Worm (Caenorhabditis elegans) whole organism, L4 larva: Measurements from ENCODE around the gene srg-64.
A peak's percentile ranks its signal among the peaks of the same experiment; 100 is the strongest.

Experiments
- F26F4.8 ChIP-seq: fragments of 200-800 bp; sonication (Bioruptor generic); conservative IDR thresholded peaks from 2 replicates; pipeline ENCODE4 v1.3.6; 2022; ENCODE audit warnings: missing genetic modification characterization, missing compliant biosample characterization
- F37D6.2 ChIP-seq: sonication (generic microtip); optimal IDR thresholded peaks from 2 replicates; lab custom pipeline; 2016; ENCODE audit warnings: mild to moderate bottlenecking, missing genetic modification characterization, missing compliant biosample characterization
- F49E8.2 ChIP-seq: sonication (generic microtip); optimal IDR thresholded peaks from 2 replicates; lab custom pipeline; 2016; ENCODE audit warnings: missing compliant biosample characterization, mild to moderate bottlenecking, missing genetic modification characterization, borderline replicate concordance
- T20F7.1 ChIP-seq: fragments of 200-800 bp; sonication (Bioruptor generic); optimal IDR thresholded peaks from 2 replicates; lab custom pipeline; 2018; ENCODE audit warnings: mild to moderate bottlenecking, missing genetic modification characterization, missing compliant biosample characterization
- ZK337.2 ChIP-seq: fragments of 200-800 bp; sonication (Bioruptor generic); IDR thresholded peaks from 2 replicates; pipeline ENCODE4 v1.3.6; 2022; ENCODE audit warnings: missing genetic modification reagents, missing genetic modification characterization, missing compliant biosample characterization
- ZK546.5 ChIP-seq, 2 experiments: sonication (generic microtip); optimal IDR thresholded peaks; 2 replicates each; lab custom pipeline; 2017; ENCODE audit warnings: missing biosample characterization in 2 of 2, missing genetic modification characterization in 2 of 2
- ceh-32 ChIP-seq: sonication (generic microtip); optimal IDR thresholded peaks from 2 replicates; lab custom pipeline; 2016; ENCODE audit warnings: mild to moderate bottlenecking, missing genetic modification characterization, missing compliant biosample characterization; ENCODE audit not compliant: poor library complexity
- ceh-44 ChIP-seq: fragments of 200-800 bp; sonication (Bioruptor generic); IDR thresholded peaks from 2 replicates; pipeline ENCODE4 v1.3.6; 2022; ENCODE audit warnings: missing genetic modification reagents, missing genetic modification characterization, missing compliant biosample characterization
- cey-2 ChIP-seq: sonication (generic microtip); optimal IDR thresholded peaks from 3 replicates; lab custom pipeline; 2017; ENCODE audit warnings: missing genetic modification characterization, mild to moderate bottlenecking, missing compliant biosample characterization, antibody characterized with exemption, borderline replicate concordance; ENCODE audit not compliant: insufficient read depth
- daf-12 ChIP-seq: fragments of 150-350 bp; optimal IDR thresholded peaks from 2 replicates; lab custom pipeline; 2014; ENCODE audit warnings: missing biosample characterization, missing genetic modification reagents, missing genetic modification characterization
- daf-16 ChIP-seq, 3 experiments: sonication (generic microtip); optimal IDR thresholded peaks; 2 replicates each; lab custom pipeline; 2016 to 2017; ENCODE audit warnings: missing genetic modification characterization in 3 of 3, missing genetic modification reagents in 3 of 3, mild to moderate bottlenecking in 2 of 3, missing compliant biosample characterization in 2 of 3, missing biosample characterization in 1 of 3, moderate library complexity in 1 of 3
- dmd-9 ChIP-seq: fragments of 200-800 bp; sonication (Bioruptor generic); IDR thresholded peaks from 2 replicates; pipeline ENCODE4 v1.3.6; 2022; ENCODE audit warnings: missing genetic modification reagents, missing genetic modification characterization, missing compliant biosample characterization
- dve-1 ChIP-seq: sonication (generic microtip); optimal IDR thresholded peaks from 2 replicates; lab custom pipeline; 2017; ENCODE audit warnings: antibody characterized with exemption, mild to moderate bottlenecking, missing genetic modification characterization, missing compliant biosample characterization; ENCODE audit not compliant: insufficient read depth
- egl-27 ChIP-seq: sonication (generic microtip); optimal IDR thresholded peaks from 3 replicates; lab custom pipeline; 2017; ENCODE audit warnings: missing biosample characterization, missing genetic modification reagents, missing genetic modification characterization
- fkh-10 ChIP-seq: fragments of 150-350 bp; optimal IDR thresholded peaks from 2 replicates; lab custom pipeline; 2014; ENCODE audit warnings: missing biosample characterization, missing genetic modification reagents, missing genetic modification characterization
- fos-1 ChIP-seq: fragments of 150-350 bp; optimal IDR thresholded peaks from 2 replicates; lab custom pipeline; 2014; ENCODE audit warnings: missing biosample characterization, missing genetic modification characterization
- gei-8 ChIP-seq: fragments of 200-800 bp; sonication (Bioruptor generic); optimal IDR thresholded peaks from 2 replicates; lab custom pipeline; 2018; ENCODE audit warnings: mild to moderate bottlenecking, missing genetic modification characterization, missing compliant biosample characterization
- hlh-11 ChIP-seq: fragments of 200-800 bp; sonication (Bioruptor generic); optimal IDR thresholded peaks from 2 replicates; lab custom pipeline; 2018; ENCODE audit warnings: mild to moderate bottlenecking, missing genetic modification characterization, missing compliant biosample characterization
- jun-1 ChIP-seq: fragments of 150-350 bp; optimal IDR thresholded peaks from 2 replicates; lab custom pipeline; 2014; ENCODE audit warnings: missing biosample characterization, missing genetic modification reagents, missing genetic modification characterization
- lim-7 ChIP-seq: fragments of 200-800 bp; sonication (Bioruptor generic); IDR thresholded peaks from 2 replicates; pipeline ENCODE4 v1.3.6; 2022; ENCODE audit warnings: missing genetic modification characterization, missing compliant biosample characterization
- lin-13 ChIP-seq: fragments of 150-350 bp; optimal IDR thresholded peaks from 2 replicates; lab custom pipeline; 2014; ENCODE audit warnings: missing biosample characterization, missing genetic modification reagents, missing genetic modification characterization
- lin-38 ChIP-seq: fragments of 200-800 bp; sonication (Bioruptor generic); IDR thresholded peaks from 2 replicates; pipeline ENCODE4 v1.3.6; 2022; ENCODE audit warnings: missing genetic modification reagents, missing genetic modification characterization, missing compliant biosample characterization
- lin-39 ChIP-seq: fragments of 150-350 bp; optimal IDR thresholded peaks from 2 replicates; lab custom pipeline; 2014; ENCODE audit warnings: missing biosample characterization, missing genetic modification reagents, missing genetic modification characterization
- lsy-2 ChIP-seq, 2 experiments: fragments of 150-350 bp in 1 of 2; sonication (generic microtip) in 1 of 2; optimal IDR thresholded peaks; 2 replicates each; lab custom pipeline; 2014 to 2017; ENCODE audit warnings: missing biosample characterization in 2 of 2, missing genetic modification characterization in 2 of 2
- madf-5 ChIP-seq, 2 experiments: fragments of 200-800 bp; sonication (Bioruptor generic); IDR thresholded peaks; 2 replicates each; pipeline ENCODE4 v1.3.6; 2022; ENCODE audit warnings: missing compliant biosample characterization in 2 of 2, missing genetic modification characterization in 2 of 2
- madf-9 ChIP-seq: fragments of 200-800 bp; sonication (Bioruptor generic); conservative IDR thresholded peaks from 2 replicates; pipeline ENCODE4 v1.3.6; 2022; ENCODE audit warnings: missing genetic modification reagents, missing genetic modification characterization, missing compliant biosample characterization
- mdl-1 ChIP-seq, 2 experiments: fragments of 150-350 bp in 1 of 2; sonication (generic microtip) in 1 of 2; optimal IDR thresholded peaks; 2 replicates each; lab custom pipeline; 2014 to 2017; ENCODE audit warnings: missing biosample characterization in 2 of 2, missing genetic modification characterization in 2 of 2
- mdt-29 ChIP-seq: fragments of 200-800 bp; sonication (Bioruptor generic); IDR thresholded peaks from 2 replicates; pipeline ENCODE4 v1.3.6; 2022; ENCODE audit warnings: missing genetic modification reagents, missing genetic modification characterization, missing compliant biosample characterization
- mes-2 ChIP-seq: sonication (generic microtip); optimal IDR thresholded peaks from 2 replicates; lab custom pipeline; 2016; ENCODE audit warnings: missing genotype, mild to moderate bottlenecking, missing genetic modification characterization, missing compliant biosample characterization; ENCODE audit not compliant: poor library complexity, severe bottlenecking
- mxl-2 ChIP-seq: fragments of 200-800 bp; sonication (Bioruptor generic); conservative IDR thresholded peaks from 2 replicates; pipeline ENCODE4 v1.3.6; 2022; ENCODE audit warnings: missing genetic modification reagents, missing genetic modification characterization, missing compliant biosample characterization
- nhr-10 ChIP-seq: fragments of 150-350 bp; optimal IDR thresholded peaks from 2 replicates; lab custom pipeline; 2014; ENCODE audit warnings: missing biosample characterization, missing genetic modification characterization
- nhr-102 ChIP-seq: sonication (generic microtip); optimal IDR thresholded peaks from 2 replicates; lab custom pipeline; 2016; ENCODE audit warnings: mild to moderate bottlenecking, missing genetic modification characterization, moderate library complexity, missing compliant biosample characterization
- nhr-28 ChIP-seq: fragments of 150-350 bp; optimal IDR thresholded peaks from 2 replicates; lab custom pipeline; 2014; ENCODE audit warnings: missing biosample characterization, missing genetic modification characterization
- nhr-41 ChIP-seq: fragments of 200-800 bp; sonication (Bioruptor generic); IDR thresholded peaks from 2 replicates; pipeline ENCODE4 v1.3.6; 2022; ENCODE audit warnings: missing genetic modification reagents, missing genetic modification characterization, missing compliant biosample characterization
- nhr-42 ChIP-seq: fragments of 200-800 bp; sonication (Bioruptor generic); IDR thresholded peaks from 2 replicates; pipeline ENCODE4 v1.3.6; 2022; ENCODE audit warnings: missing genetic modification characterization, missing compliant biosample characterization
- nhr-6 ChIP-seq: fragments of 150-350 bp; optimal IDR thresholded peaks from 2 replicates; lab custom pipeline; 2014; ENCODE audit warnings: missing biosample characterization, missing genetic modification characterization
- nhr-76 ChIP-seq: fragments of 150-350 bp; optimal IDR thresholded peaks from 2 replicates; lab custom pipeline; 2014; ENCODE audit warnings: missing biosample characterization, missing genetic modification characterization
- php-3 ChIP-seq: fragments of 200-800 bp; sonication (Bioruptor generic); IDR thresholded peaks from 2 replicates; pipeline ENCODE4 v1.3.6; 2022; ENCODE audit warnings: missing genetic modification reagents, missing genetic modification characterization, missing compliant biosample characterization
- rbr-2 ChIP-seq: sonication (generic microtip); optimal IDR thresholded peaks from 2 replicates; lab custom pipeline; 2016; ENCODE audit warnings: missing genotype, missing genetic modification characterization, missing compliant biosample characterization
- sdz-12 ChIP-seq: fragments of 200-800 bp; sonication (Bioruptor generic); optimal IDR thresholded peaks from 2 replicates; lab custom pipeline; 2018; ENCODE audit warnings: mild to moderate bottlenecking, missing genetic modification characterization, missing compliant biosample characterization
- snpc-1.2 ChIP-seq: fragments of 200-800 bp; sonication (Bioruptor generic); IDR thresholded peaks from 2 replicates; pipeline ENCODE4 v1.3.6; 2022; ENCODE audit warnings: missing genetic modification reagents, missing genetic modification characterization, missing compliant biosample characterization
- spr-1 ChIP-seq: sonication (generic microtip); optimal IDR thresholded peaks from 2 replicates; lab custom pipeline; 2016; ENCODE audit warnings: mild to moderate bottlenecking, missing genetic modification characterization, missing compliant biosample characterization
- unc-62 ChIP-seq, 3 experiments: fragments of 150-350 bp in 1 of 3; sonication (generic microtip); optimal IDR thresholded peaks in 2 of 3; peaks in 1 of 3; 1 replicate in 1 of 3; 2 replicates in 2 of 3; lab custom pipeline; 2014 to 2017; ENCODE audit warnings: missing biosample characterization in 3 of 3, missing genetic modification characterization in 3 of 3, missing genetic modification reagents in 3 of 3, missing genotype in 1 of 3
- zip-11 ChIP-seq: fragments of 200-800 bp; sonication (Bioruptor generic); IDR thresholded peaks from 2 replicates; pipeline ENCODE4 v1.3.6; 2022; ENCODE audit warnings: missing genetic modification characterization, missing compliant biosample characterization
- ztf-11 ChIP-seq: fragments of 150-350 bp; optimal IDR thresholded peaks from 2 replicates; lab custom pipeline; 2014; ENCODE audit warnings: missing biosample characterization, missing genetic modification characterization
- ztf-7 ChIP-seq: fragments of 150-350 bp; optimal IDR thresholded peaks from 2 replicates; lab custom pipeline; 2014; ENCODE audit warnings: missing biosample characterization, missing genetic modification characterization

The srg-64 gene

ce11 chrX:15707913-15708312, 32.5 kb downstream of the srg-64 start, which contains the start of gene nhr-48:
Gene nhr-48 (plus strand): TSS chrX:15708213.
- TF ChIP-seq daf-16 (GFP tag; optimal IDR thresholded peaks at IDR 0.05; lab: Kevin White, UChicago) (no peak), daf-16 (tag; optimal IDR thresholded peaks at IDR 0.05; lab: Kevin White, UChicago) (peak; percentile 65), unc-62 (GFP tag; optimal IDR thresholded peaks at IDR 0.05 in 1 of 2; lab: Kevin White, UChicago) (peak in 1 of 2 experiments; percentile 56), unc-62 (tag; optimal IDR thresholded peaks at IDR 0.05; lab: Kevin White, UChicago) (no peak), zip-11 (GFP tag; lab: Robert Waterston, UW) (no peak)

- no peak for TF ChIP-seq lin-39 (tag; lab: Kevin White, UChicago)
- TF ChIP-seq lin-38, result peak; percentile 34
- TF ChIP-seq daf-12 (tag; lab: Kevin White, UChicago), result no peak
- TF ChIP-seq fos-1 (tag; lab: Kevin White, UChicago), result no peak
- peak; percentile 21 for TF ChIP-seq lin-13
- peak; percentile 54 for TF ChIP-seq gei-8 (GFP tag; lab: Kevin White, UChicago)
- TF ChIP-seq madf-5 (GFP tag; IDR thresholded peaks at IDR 0.05; lab: Robert Waterston, UW), result no peak
- peak; percentile 84 for TF ChIP-seq fkh-10 (GFP tag; lab: Kevin White, UChicago)
- TF ChIP-seq nhr-10 (tag; lab: Kevin White, UChicago), result peak; percentile 75
- TF ChIP-seq mxl-2, result no peak
- no peak for TF ChIP-seq cey-2 (tag; lab: Kevin White, UChicago)
- TF ChIP-seq F37D6.2 (tag; lab: Kevin White, UChicago), result peak; percentile 46
- TF ChIP-seq daf-16 (GFP tag; optimal IDR thresholded peaks at IDR 0.05; lab: Kevin White, UChicago), result peak in 1 of 2 experiments; percentile 74
- TF ChIP-seq daf-16 (tag; optimal IDR thresholded peaks at IDR 0.05; lab: Kevin White, UChicago), result peak; percentile 55
- no peak for TF ChIP-seq nhr-41 (GFP tag; lab: Robert Waterston, UW)
- no peak for TF ChIP-seq ztf-11 (tag; lab: Kevin White, UChicago)
- TF ChIP-seq jun-1 (tag; lab: Kevin White, UChicago), result peak; percentile 63
- no peak for TF ChIP-seq ZK337.2 (GFP tag; lab: Robert Waterston, UW)
- TF ChIP-seq F49E8.2 (tag; lab: Kevin White, UChicago), result no peak
- TF ChIP-seq nhr-28 (tag; lab: Kevin White, UChicago), result peak; percentile 51
- TF ChIP-seq lim-7 (GFP tag; lab: Robert Waterston, UW), result no peak
- TF ChIP-seq nhr-102 (tag; lab: Kevin White, UChicago), result peak; percentile 5
- TF ChIP-seq lsy-2 (tag; optimal IDR thresholded peaks at IDR 0.05; lab: Kevin White, UChicago), result peak; percentile 73 to 85
- peak; percentile 90 for TF ChIP-seq rbr-2 (tag; lab: Kevin White, UChicago)
- no peak for TF ChIP-seq egl-27 (tag; lab: Kevin White, UChicago)
- TF ChIP-seq ceh-32 (tag; lab: Kevin White, UChicago), result no peak
- 0 out of 2 replicates have a peak, but pooled peaks have one; percentile 35 for TF ChIP-seq madf-9 (GFP tag; lab: Robert Waterston, UW)
- TF ChIP-seq mdt-29 (GFP tag; lab: Robert Waterston, UW), result no peak
- no peak for TF ChIP-seq sdz-12 (GFP tag; lab: Kevin White, UChicago)
- TF ChIP-seq mes-2 (tag; lab: Kevin White, UChicago), result peak; percentile 55
- TF ChIP-seq T20F7.1 (GFP tag; lab: Kevin White, UChicago), result peak; percentile 53
- no peak for TF ChIP-seq nhr-6
- TF ChIP-seq ztf-7 (tag; lab: Kevin White, UChicago), result peak; percentile 10
- TF ChIP-seq snpc-1.2 (GFP tag; lab: Robert Waterston, UW), result no peak
- TF ChIP-seq nhr-76 (tag; lab: Kevin White, UChicago), result peak; percentile 36
- no peak for TF ChIP-seq F26F4.8 (GFP tag; lab: Robert Waterston, UW)
- no peak for TF ChIP-seq ZK546.5 (tag; optimal IDR thresholded peaks at IDR 0.05; lab: Kevin White, UChicago)
- peak; percentile 95 for TF ChIP-seq hlh-11 (tag; lab: Kevin White, UChicago)
- TF ChIP-seq unc-62 (GFP tag; optimal IDR thresholded peaks at IDR 0.05 in 1 of 2; lab: Kevin White, UChicago), result peak in 1 of 2 experiments; percentile 98
- no peak for TF ChIP-seq unc-62 (tag; optimal IDR thresholded peaks at IDR 0.05; lab: Kevin White, UChicago)
- no peak for TF ChIP-seq spr-1 (tag; lab: Kevin White, UChicago)
- no peak for TF ChIP-seq dmd-9
- 0 out of 2 replicates have a peak, but pooled peaks have one; percentile 22 for TF ChIP-seq nhr-42 (GFP tag; lab: Robert Waterston, UW)
- no peak for TF ChIP-seq ceh-44 (GFP tag; lab: Robert Waterston, UW)
- TF ChIP-seq dve-1 (tag; lab: Kevin White, UChicago), result peak; percentile 72
- peak; percentile 67 to 95 for TF ChIP-seq mdl-1 (tag; optimal IDR thresholded peaks at IDR 0.05; lab: Kevin White, UChicago)
- TF ChIP-seq php-3, result no peak
Measured at ce11 chrX:15707366-15707892, 33.0 kb downstream of the srg-64 start.
